Worm (Caenorhabditis elegans) whole organism, L3 larva: ENCODE measurements around the gene tag-191.

ENCODE experiments used
- R02D3.7 ChIP-seq: fragments of 150-350 bp; optimal IDR thresholded peaks from 2 replicates; lab custom pipeline; 2014; ENCODE audit warnings: missing biosample characterization, missing genetic modification characterization
- ZK546.5 ChIP-seq: sonication (generic microtip); optimal IDR thresholded peaks from 2 replicates; lab custom pipeline; 2017; ENCODE audit warnings: missing biosample characterization, missing genetic modification characterization
- aly-2 ChIP-seq: fragments of 150-350 bp; optimal IDR thresholded peaks from 2 replicates; lab custom pipeline; 2014; ENCODE audit warnings: missing biosample characterization, missing genetic modification characterization
- ama-1 ChIP-seq: fragments of 150-350 bp; optimal IDR thresholded peaks from 2 replicates; lab custom pipeline; 2018
- ceh-16 ChIP-seq: sonication (generic microtip); optimal IDR thresholded peaks from 2 replicates; lab custom pipeline; 2017; ENCODE audit warnings: missing biosample characterization, missing genetic modification characterization
- ceh-28 ChIP-seq: fragments of 150-350 bp; optimal IDR thresholded peaks from 2 replicates; lab custom pipeline; 2014; ENCODE audit warnings: missing biosample characterization, missing genetic modification reagents, missing genetic modification characterization
- ceh-82 ChIP-seq: fragments of 150-350 bp; optimal IDR thresholded peaks from 2 replicates; lab custom pipeline; 2014; ENCODE audit warnings: missing biosample characterization, missing genetic modification characterization
- ceh-9 ChIP-seq: sonication (generic microtip); optimal IDR thresholded peaks from 2 replicates; lab custom pipeline; 2018; ENCODE audit warnings: missing biosample characterization, missing genetic modification characterization
- daf-12 ChIP-seq: fragments of 150-350 bp; optimal IDR thresholded peaks from 2 replicates; lab custom pipeline; 2014; ENCODE audit warnings: missing biosample characterization, missing genetic modification reagents, missing genetic modification characterization
- egl-27 ChIP-seq: sonication (generic microtip); optimal IDR thresholded peaks from 4 replicates; lab custom pipeline; 2017; ENCODE audit warnings: missing biosample characterization, missing genetic modification reagents, missing genetic modification characterization
- elt-2 ChIP-seq: sonication (generic microtip); optimal IDR thresholded peaks from 2 replicates; lab custom pipeline; 2016; ENCODE audit warnings: missing genetic modification reagents, mild to moderate bottlenecking, missing genetic modification characterization, missing compliant biosample characterization
- elt-3 ChIP-seq, 3 experiments: fragments of 150-350 bp in 1 of 3; sonication (generic microtip) in 2 of 3; optimal IDR thresholded peaks; 2 replicates in 2 of 3; 4 replicates in 1 of 3; lab custom pipeline; 2014 to 2017; ENCODE audit warnings: missing biosample characterization in 3 of 3, missing genetic modification characterization in 3 of 3
- eor-1 ChIP-seq, 2 experiments: fragments of 150-350 bp; optimal IDR thresholded peaks; 2 replicates each; lab custom pipeline; 2014 to 2018; ENCODE audit warnings: missing biosample characterization in 2 of 2, missing genetic modification characterization in 2 of 2
- fkh-10 ChIP-seq: sonication (generic microtip); optimal IDR thresholded peaks from 2 replicates; lab custom pipeline; 2017; ENCODE audit warnings: missing biosample characterization, missing genetic modification reagents, missing genetic modification characterization
- fkh-2 ChIP-seq: fragments of 150-350 bp; optimal IDR thresholded peaks from 2 replicates; lab custom pipeline; 2014; ENCODE audit warnings: missing biosample characterization, missing genetic modification reagents, missing genetic modification characterization
- jun-1 ChIP-seq: fragments of 150-350 bp; optimal IDR thresholded peaks from 2 replicates; lab custom pipeline; 2014; ENCODE audit warnings: missing biosample characterization, missing genetic modification reagents, missing genetic modification characterization
- lin-15B ChIP-seq: fragments of 150-350 bp; optimal IDR thresholded peaks from 2 replicates; lab custom pipeline; 2014; ENCODE audit warnings: missing biosample characterization, missing genetic modification characterization
- lin-39 ChIP-seq: fragments of 150-350 bp; optimal IDR thresholded peaks from 2 replicates; lab custom pipeline; 2018; ENCODE audit warnings: missing biosample characterization, missing genetic modification reagents, missing genetic modification characterization
- mml-1 ChIP-seq: fragments of 150-350 bp; sonication (generic microtip); optimal IDR thresholded peaks from 3 replicates; lab custom pipeline; 2014; ENCODE audit warnings: missing biosample characterization, missing genetic modification characterization
- nfya-1 ChIP-seq: sonication (generic microtip); optimal IDR thresholded peaks from 2 replicates; lab custom pipeline; 2017; ENCODE audit warnings: missing genetic modification characterization, mild to moderate bottlenecking, missing compliant biosample characterization, antibody characterized with exemption, moderate library complexity; ENCODE audit not compliant: insufficient read depth
- nhr-11 ChIP-seq: fragments of 150-350 bp; optimal IDR thresholded peaks from 2 replicates; lab custom pipeline; 2014; ENCODE audit warnings: missing biosample characterization, missing genetic modification characterization
- nhr-12 ChIP-seq: fragments of 150-350 bp; optimal IDR thresholded peaks from 2 replicates; lab custom pipeline; 2014; ENCODE audit warnings: missing biosample characterization, missing genetic modification characterization
- nhr-23 ChIP-seq: fragments of 150-350 bp; optimal IDR thresholded peaks from 2 replicates; lab custom pipeline; 2014; ENCODE audit warnings: missing biosample characterization, missing genetic modification reagents, missing genetic modification characterization
- nhr-25 ChIP-seq: sonication (generic microtip); optimal IDR thresholded peaks from 2 replicates; lab custom pipeline; 2017; ENCODE audit warnings: missing biosample characterization, missing genetic modification characterization
- nhr-28 ChIP-seq: fragments of 150-350 bp; optimal IDR thresholded peaks from 2 replicates; lab custom pipeline; 2014; ENCODE audit warnings: missing biosample characterization, missing genetic modification characterization
- nhr-43 ChIP-seq: sonication (generic microtip); optimal IDR thresholded peaks from 2 replicates; lab custom pipeline; 2016; ENCODE audit warnings: mild to moderate bottlenecking, missing genetic modification characterization, missing compliant biosample characterization; ENCODE audit not compliant: poor library complexity, severe bottlenecking
- nhr-76 ChIP-seq: fragments of 150-350 bp; sonication (generic microtip); optimal IDR thresholded peaks from 5 replicates; lab custom pipeline; 2014; ENCODE audit warnings: missing biosample characterization, missing genetic modification characterization
- nhr-77 ChIP-seq: fragments of 150-350 bp; optimal IDR thresholded peaks from 2 replicates; lab custom pipeline; 2014; ENCODE audit warnings: missing biosample characterization, missing genetic modification characterization
- pha-4 ChIP-seq: fragments of 150-350 bp; optimal IDR thresholded peaks from 2 replicates; lab custom pipeline; 2014; ENCODE audit warnings: missing biosample characterization, missing genetic modification reagents, missing genetic modification characterization
- pqm-1 ChIP-seq: fragments of 150-350 bp; optimal IDR thresholded peaks from 2 replicates; lab custom pipeline; 2017; ENCODE audit warnings: missing biosample characterization, missing genetic modification characterization, inconsistent platforms
- sea-2 ChIP-seq: fragments of 150-350 bp; sonication (generic microtip); optimal IDR thresholded peaks from 4 replicates; lab custom pipeline; 2014; ENCODE audit warnings: missing biosample characterization, missing genetic modification reagents, missing genetic modification characterization
- snpc-4 ChIP-seq: fragments of 150-350 bp; optimal IDR thresholded peaks from 2 replicates; lab custom pipeline; 2014; ENCODE audit warnings: missing biosample characterization, missing genetic modification characterization
- tbx-2 ChIP-seq: sonication (generic microtip); optimal IDR thresholded peaks from 2 replicates; lab custom pipeline; 2016; ENCODE audit warnings: mild to moderate bottlenecking, missing genetic modification characterization, missing compliant biosample characterization
- unc-39 ChIP-seq: sonication (generic microtip); optimal IDR thresholded peaks from 4 replicates; lab custom pipeline; 2017; ENCODE audit warnings: missing biosample characterization, missing genetic modification characterization
- unc-62 ChIP-seq: fragments of 150-350 bp; sonication (generic microtip); optimal IDR thresholded peaks from 4 replicates; lab custom pipeline; 2014; ENCODE audit warnings: missing biosample characterization, missing genetic modification reagents, missing genetic modification characterization
- zag-1 ChIP-seq: fragments of 150-350 bp; optimal IDR thresholded peaks from 2 replicates; lab custom pipeline; 2014; ENCODE audit warnings: missing biosample characterization, missing genetic modification characterization
- ztf-11 ChIP-seq: fragments of 150-350 bp; optimal IDR thresholded peaks from 2 replicates; lab custom pipeline; 2014; ENCODE audit warnings: missing biosample characterization, missing genetic modification characterization
- ztf-4 ChIP-seq: fragments of 150-350 bp; optimal IDR thresholded peaks from 2 replicates; lab custom pipeline; 2014; ENCODE audit warnings: missing biosample characterization, missing genetic modification characterization

The tag-191 gene

ce11 chrV:14545816-14546283 is 9.7 kb upstream of the tag-191 start, which contains the start of gene rike-1:
TSS of gene rike-1 (minus strand) at chrV:14545866.
- peak; percentile 42 for TF ChIP-seq nfya-1
- TF ChIP-seq lin-15B (tag; lab: Kevin White, UChicago): peak; percentile 62
- no peak for TF ChIP-seq nhr-77 (tag; lab: Kevin White, UChicago)
- no peak for TF ChIP-seq tbx-2 (tag; lab: Kevin White, UChicago)
- peak; percentile 11 for TF ChIP-seq ama-1 (lab: Kevin White, UChicago)
- peak; percentile 47 for TF ChIP-seq snpc-4 (tag; lab: Kevin White, UChicago)

ce11 chrV:14542138-14542537 is 6.0 kb upstream of the tag-191 start:
- no peak for TF ChIP-seq daf-12 (tag; lab: Kevin White, UChicago)
- TF ChIP-seq sea-2: no peak
- no peak for TF ChIP-seq ceh-16
- TF ChIP-seq R02D3.7 (tag; lab: Kevin White, UChicago): no peak
- no peak for TF ChIP-seq nhr-25 (tag; lab: Kevin White, UChicago)
- TF ChIP-seq jun-1 (tag; lab: Kevin White, UChicago): peak; percentile 92
- TF ChIP-seq ztf-11 (tag; lab: Kevin White, UChicago): no peak
- TF ChIP-seq nfya-1: no peak
- TF ChIP-seq elt-3 (tag; optimal IDR thresholded peaks at IDR 0.05; lab: Kevin White, UChicago): no peak
- no peak for TF ChIP-seq mml-1 (tag; lab: Kevin White, UChicago)
- no peak for TF ChIP-seq lin-39 (tag; lab: Kevin White, UChicago)
- TF ChIP-seq zag-1 (tag; lab: Kevin White, UChicago): no peak
- TF ChIP-seq unc-39: no peak
- TF ChIP-seq ama-1 (lab: Kevin White, UChicago): no peak
- no peak for TF ChIP-seq nhr-12 (tag; lab: Kevin White, UChicago)
- TF ChIP-seq nhr-28 (tag; lab: Kevin White, UChicago): no peak
- no peak for TF ChIP-seq ZK546.5 (tag; lab: Kevin White, UChicago)
- no peak for TF ChIP-seq fkh-10 (GFP tag; lab: Kevin White, UChicago)
- no peak for TF ChIP-seq unc-62 (GFP tag; lab: Kevin White, UChicago)
- TF ChIP-seq elt-2 (tag; lab: Kevin White, UChicago): peak; percentile 96
- TF ChIP-seq lin-15B (tag; lab: Kevin White, UChicago): no peak
- TF ChIP-seq nhr-11 (tag; lab: Kevin White, UChicago): no peak
- TF ChIP-seq ztf-4 (tag; lab: Kevin White, UChicago): no peak
- no peak for TF ChIP-seq nhr-76
- peak; percentile 77 for TF ChIP-seq pha-4 (tag; lab: Kevin White, UChicago)
- no peak for TF ChIP-seq fkh-2 (tag; lab: Kevin White, UChicago)
- TF ChIP-seq ceh-9 (tag; lab: Kevin White, UChicago): no peak
- TF ChIP-seq nhr-23 (tag; lab: Kevin White, UChicago): no peak
- no peak for TF ChIP-seq eor-1 (tag; optimal IDR thresholded peaks at IDR 0.05; lab: Kevin White, UChicago)
- no peak for TF ChIP-seq ceh-28 (tag; lab: Kevin White, UChicago)
- no peak for TF ChIP-seq tbx-2 (tag; lab: Kevin White, UChicago)
- TF ChIP-seq aly-2 (tag; lab: Kevin White, UChicago): no peak
- no peak for TF ChIP-seq ceh-82 (tag; lab: Kevin White, UChicago)
- TF ChIP-seq pqm-1 (tag; lab: Kevin White, UChicago): peak; percentile 93
- TF ChIP-seq nhr-43 (tag; lab: Kevin White, UChicago): no peak

ce11 chrV:14540932-14541331 is 4.8 kb upstream of the tag-191 start:
- peak; percentile 56 for TF ChIP-seq pha-4 (tag; lab: Kevin White, UChicago)
- TF ChIP-seq egl-27 (tag; lab: Kevin White, UChicago): no peak

- TF ChIP-seq snpc-4 (tag; lab: Kevin White, UChicago): no peak
- no peak for TF ChIP-seq nhr-76
- TF ChIP-seq pha-4 (tag; lab: Kevin White, UChicago): peak; percentile 85
- TF ChIP-seq, all 47 proteins: peak for 1
Observed at ce11 chrV:14539355-14539754, 3.2 kb upstream of the tag-191 start.
